Worm (Caenorhabditis elegans) whole organism, L2 larva: Measurements from ENCODE around the gene pepm-1.

Experiments used
- C34F6.9 ChIP-seq: fragments of 150-350 bp; optimal IDR thresholded peaks from 2 replicates; lab custom pipeline; 2014; ENCODE audit warnings: missing biosample characterization, missing genetic modification characterization
- F13H6.1 ChIP-seq: sonication (generic microtip); optimal IDR thresholded peaks from 2 replicates; lab custom pipeline; 2016; ENCODE audit warnings: missing genetic modification characterization, missing compliant biosample characterization
- R02D3.7 ChIP-seq: fragments of 150-350 bp; optimal IDR thresholded peaks from 2 replicates; lab custom pipeline; 2014; ENCODE audit warnings: missing biosample characterization, missing genetic modification characterization
- Y55F3AM.14 ChIP-seq: fragments of 200-800 bp; sonication (Bioruptor generic); optimal IDR thresholded peaks from 2 replicates; lab custom pipeline; 2018; ENCODE audit warnings: mild to moderate bottlenecking, missing genetic modification characterization, missing compliant biosample characterization
- ZK546.5 ChIP-seq: sonication (generic microtip); optimal IDR thresholded peaks from 2 replicates; lab custom pipeline; 2017; ENCODE audit warnings: missing biosample characterization, missing genetic modification characterization
- aly-2 ChIP-seq: fragments of 150-350 bp; optimal IDR thresholded peaks from 2 replicates; lab custom pipeline; 2014; ENCODE audit warnings: missing biosample characterization, missing genetic modification characterization
- blmp-1 ChIP-seq: sonication (generic microtip); optimal IDR thresholded peaks from 2 replicates; lab custom pipeline; 2017; ENCODE audit warnings: missing genetic modification characterization, mild to moderate bottlenecking, missing compliant biosample characterization, antibody characterized with exemption, moderate library complexity; ENCODE audit not compliant: insufficient read depth
- ceh-82 ChIP-seq: fragments of 150-350 bp; optimal IDR thresholded peaks from 2 replicates; lab custom pipeline; 2014; ENCODE audit warnings: missing biosample characterization, missing genetic modification characterization
- crh-2 ChIP-seq: sonication (generic microtip); optimal IDR thresholded peaks from 2 replicates; lab custom pipeline; 2017; ENCODE audit warnings: missing biosample characterization, missing genetic modification characterization
- dmd-4 ChIP-seq: sonication (generic microtip); optimal IDR thresholded peaks from 2 replicates; lab custom pipeline; 2017; ENCODE audit warnings: missing biosample characterization, missing genetic modification characterization
- egl-27 ChIP-seq: sonication (generic microtip); optimal IDR thresholded peaks from 3 replicates; lab custom pipeline; 2017; ENCODE audit warnings: missing biosample characterization, missing genetic modification reagents, missing genetic modification characterization
- elt-1 ChIP-seq: fragments of 150-350 bp; optimal IDR thresholded peaks from 2 replicates; lab custom pipeline; 2014; ENCODE audit warnings: missing biosample characterization, missing genetic modification characterization
- elt-3 ChIP-seq: sonication (generic microtip); optimal IDR thresholded peaks from 2 replicates; lab custom pipeline; 2017; ENCODE audit warnings: missing biosample characterization, missing genetic modification characterization
- fos-1 ChIP-seq: fragments of 150-350 bp; optimal IDR thresholded peaks from 2 replicates; lab custom pipeline; 2014; ENCODE audit warnings: missing biosample characterization, missing genetic modification characterization
- lin-39 ChIP-seq: fragments of 150-350 bp; optimal IDR thresholded peaks from 2 replicates; lab custom pipeline; 2014; ENCODE audit warnings: missing biosample characterization, missing genetic modification reagents, missing genetic modification characterization
- mbf-1 ChIP-seq: sonication (generic microtip); optimal IDR thresholded peaks from 2 replicates; lab custom pipeline; 2017; ENCODE audit warnings: missing biosample characterization, missing genetic modification characterization
- mdl-1 ChIP-seq, 2 experiments: fragments of 150-350 bp in 1 of 2; sonication (generic microtip) in 1 of 2; optimal IDR thresholded peaks; 2 replicates each; lab custom pipeline; 2017; ENCODE audit warnings: missing biosample characterization in 2 of 2, missing genetic modification characterization in 2 of 2
- nhr-10 ChIP-seq: sonication (generic microtip); optimal IDR thresholded peaks from 2 replicates; lab custom pipeline; 2017; ENCODE audit warnings: missing biosample characterization, missing genetic modification characterization
- nhr-11 ChIP-seq: fragments of 150-350 bp; optimal IDR thresholded peaks from 2 replicates; lab custom pipeline; 2014; ENCODE audit warnings: missing biosample characterization, missing genetic modification characterization
- nhr-12 ChIP-seq: fragments of 150-350 bp; optimal IDR thresholded peaks from 2 replicates; lab custom pipeline; 2014; ENCODE audit warnings: missing biosample characterization, missing genetic modification characterization
- nhr-21 ChIP-seq: fragments of 150-350 bp; optimal IDR thresholded peaks from 2 replicates; lab custom pipeline; 2014; ENCODE audit warnings: missing biosample characterization, missing genetic modification characterization
- nhr-23 ChIP-seq: fragments of 150-350 bp; optimal IDR thresholded peaks from 2 replicates; lab custom pipeline; 2014; ENCODE audit warnings: missing biosample characterization, missing genetic modification reagents, missing genetic modification characterization
- nhr-237 ChIP-seq: fragments of 150-350 bp; optimal IDR thresholded peaks from 2 replicates; lab custom pipeline; 2014; ENCODE audit warnings: missing biosample characterization, missing genetic modification characterization
- nhr-25 ChIP-seq: fragments of 150-350 bp; sonication (generic microtip); optimal IDR thresholded peaks from 3 replicates; lab custom pipeline; 2014; ENCODE audit warnings: missing biosample characterization, missing genetic modification characterization
- nhr-6 ChIP-seq: fragments of 150-350 bp; optimal IDR thresholded peaks from 2 replicates; lab custom pipeline; 2014; ENCODE audit warnings: missing biosample characterization, missing genetic modification characterization
- peb-1 ChIP-seq: fragments of 150-350 bp; optimal IDR thresholded peaks from 2 replicates; lab custom pipeline; 2014; ENCODE audit warnings: missing biosample characterization, missing genetic modification characterization
- skn-1 ChIP-seq: sonication (generic microtip); optimal IDR thresholded peaks from 2 replicates; lab custom pipeline; 2017; ENCODE audit warnings: missing biosample characterization, missing genetic modification characterization
- sma-3 ChIP-seq: sonication (generic microtip); optimal IDR thresholded peaks from 2 replicates; lab custom pipeline; 2016; ENCODE audit warnings: missing genetic modification reagents, missing genetic modification characterization, missing compliant biosample characterization
- sma-9 ChIP-seq, 2 experiments: fragments of 150-350 bp in 1 of 2; sonication (generic microtip) in 1 of 2; optimal IDR thresholded peaks; 2 replicates each; lab custom pipeline; 2014 to 2016; ENCODE audit warnings: missing genetic modification characterization in 2 of 2, mild to moderate bottlenecking in 1 of 2, missing biosample characterization in 1 of 2, missing compliant biosample characterization in 1 of 2, missing genetic modification reagents in 1 of 2, moderate library complexity in 1 of 2
- snpc-4 ChIP-seq: fragments of 150-350 bp; optimal IDR thresholded peaks from 2 replicates; lab custom pipeline; 2014; ENCODE audit warnings: missing biosample characterization, missing genetic modification characterization
- unc-55 ChIP-seq: fragments of 150-350 bp; sonication (generic microtip); optimal IDR thresholded peaks from 3 replicates; lab custom pipeline; 2014; ENCODE audit warnings: missing biosample characterization, missing genetic modification reagents, missing genetic modification characterization
- ztf-1 ChIP-seq: fragments of 200-800 bp; sonication (Bioruptor generic); conservative IDR thresholded peaks from 2 replicates; pipeline ENCODE4 v1.3.6; 2022; ENCODE audit warnings: missing genetic modification characterization, missing compliant biosample characterization

The pepm-1 gene

ce11 chrV:14328806-14329205 is at the start of gene pepm-1:
Gene pepm-1 (plus strand): TSS chrV:14329106.
- TF ChIP-seq crh-2 (tag; lab: Kevin White, UChicago) (no peak), elt-3 (tag; lab: Kevin White, UChicago) (no peak), Y55F3AM.14 (GFP tag; lab: Kevin White, UChicago) (no peak), sma-9 (GFP tag; optimal IDR thresholded peaks at IDR 0.05; lab: Kevin White, UChicago) (no peak), sma-9 (tag; optimal IDR thresholded peaks at IDR 0.05; lab: Kevin White, UChicago) (no peak), nhr-10 (no peak), fos-1 (tag; lab: Kevin White, UChicago) (no peak)

ce11 chrV:14279777-14280176 is 49.1 kb upstream of the pepm-1 start, which contains the start of gene srt-33:
Gene srt-33 (minus strand): TSS chrV:14279877.
- TF ChIP-seq ZK546.5 (tag; lab: Kevin White, UChicago) (no peak), unc-55 (GFP tag; lab: Kevin White, UChicago) (no peak), nhr-23 (tag; lab: Kevin White, UChicago) (no peak), crh-2 (tag; lab: Kevin White, UChicago) (no peak), nhr-6 (no peak), peb-1 (tag; lab: Kevin White, UChicago) (no peak), snpc-4 (tag; lab: Kevin White, UChicago) (no peak), ztf-1 (GFP tag; lab: Robert Waterston, UW) (no peak)
- TF ChIP-seq, all 48 proteins: peak for 0

ce11 chrV:14282222-14282709 is 46.6 kb upstream of the pepm-1 start, which contains the start of the genes srt-74 and F40G12.9:
Gene srt-74 (minus strand): TSS chrV:14282322.
Gene F40G12.9 (plus strand): TSS chrV:14282659.
- TF ChIP-seq peb-1 (tag; lab: Kevin White, UChicago), result no peak
- TF ChIP-seq sma-3 (GFP tag; lab: Kevin White, UChicago), result no peak
- TF ChIP-seq ceh-82 (tag; lab: Kevin White, UChicago), result no peak
- TF ChIP-seq elt-3 (tag; lab: Kevin White, UChicago), result no peak
- no peak for TF ChIP-seq nhr-21 (tag; lab: Kevin White, UChicago)
- TF ChIP-seq egl-27, result no peak
- no peak for TF ChIP-seq mdl-1 (tag; optimal IDR thresholded peaks at IDR 0.05; lab: Kevin White, UChicago)
- TF ChIP-seq nhr-6, result no peak
- no peak for TF ChIP-seq aly-2 (tag; lab: Kevin White, UChicago)
- no peak for TF ChIP-seq F13H6.1 (tag; lab: Kevin White, UChicago)
- TF ChIP-seq crh-2 (tag; lab: Kevin White, UChicago), result no peak
- no peak for TF ChIP-seq R02D3.7 (tag; lab: Kevin White, UChicago)

ce11 chrV:14283241-14283640 is 45.7 kb upstream of the pepm-1 start, which contains the start of gene F40G12.10:
Gene F40G12.10 (plus strand): TSS chrV:14283541.
- TF ChIP-seq nhr-21 (tag; lab: Kevin White, UChicago), result no peak
- no peak for TF ChIP-seq nhr-12 (tag; lab: Kevin White, UChicago)
- no peak for TF ChIP-seq elt-1 (tag; lab: Kevin White, UChicago)
- TF ChIP-seq C34F6.9 (tag; lab: Kevin White, UChicago), result no peak
- no peak for TF ChIP-seq nhr-237
- no peak for TF ChIP-seq lin-39 (tag; lab: Kevin White, UChicago)
- no peak for TF ChIP-seq unc-55 (GFP tag; lab: Kevin White, UChicago)
- no peak for TF ChIP-seq nhr-11
- TF ChIP-seq Y55F3AM.14 (GFP tag; lab: Kevin White, UChicago), result no peak
- TF ChIP-seq dmd-4, result no peak
- no peak for TF ChIP-seq F13H6.1 (tag; lab: Kevin White, UChicago)
- TF ChIP-seq mbf-1 (tag; lab: Kevin White, UChicago), result no peak
- no peak for TF ChIP-seq skn-1
- no peak for TF ChIP-seq nhr-25 (tag; lab: Kevin White, UChicago)
- no peak for TF ChIP-seq nhr-23 (tag; lab: Kevin White, UChicago)

- TF ChIP-seq nhr-237, result no peak
- no peak for TF ChIP-seq blmp-1
- no peak for TF ChIP-seq nhr-10
- no peak for TF ChIP-seq nhr-23 (tag; lab: Kevin White, UChicago)
- no peak for TF ChIP-seq skn-1
- no peak for TF ChIP-seq ZK546.5 (tag; lab: Kevin White, UChicago)
Measured at ce11 chrV:14285803-14286202, 43.1 kb upstream of the pepm-1 start, which contains the start of gene F40G12.11. Gene F40G12.11 (plus strand): TSS chrV:14286171.
